Fruit fly (Drosophila melanogaster): ENCODE results near the gene CG9503.

Gene CG9503

dm6 chrX:14952097-14952844 is 29.0 kb upstream of the CG9503 start:
- peak; percentile 80 for TF ChIP-seq Pif1B (GFP tag; optimal IDR thresholded peaks at IDR 0.05)
- no peak for TF ChIP-seq EcR (GFP tag; optimal IDR thresholded peaks at IDR 0.05)
- TF ChIP-seq CG34367 (tag; optimal IDR thresholded peaks at IDR 0.05) = peak; percentile 72
- TF ChIP-seq gl (tag; optimal IDR thresholded peaks at IDR 0.05) = peak; percentile 58
- TF ChIP-seq CG8159 (tag; optimal IDR thresholded peaks at IDR 0.05) = peak; percentile 76
- peak; percentile 58 for TF ChIP-seq rn (GFP tag; IDR thresholded peaks at IDR 0.05)
- TF ChIP-seq CG15710 (tag; optimal IDR thresholded peaks at IDR 0.05) = peak; percentile 60
- TF ChIP-seq CG10348 (GFP tag; IDR thresholded peaks at IDR 0.05) = peak; percentile 67
- TF ChIP-seq CG13204 (GFP tag; optimal IDR thresholded peaks at IDR 0.05) = no peak
- TF ChIP-seq CG14655 (GFP tag; optimal IDR thresholded peaks at IDR 0.05) = peak; percentile 81
- peak; percentile 88 for TF ChIP-seq CG32121 (GFP tag; IDR thresholded peaks at IDR 0.05)
- peak; percentile 68 for TF ChIP-seq CG17806 (tag; optimal IDR thresholded peaks at IDR 0.05)
- TF ChIP-seq Ets98B (GFP tag; IDR thresholded peaks at IDR 0.05) = peak; percentile 87
- TF ChIP-seq CG4496 (GFP tag; IDR thresholded peaks at IDR 0.05) = peak; percentile 91
- TF ChIP-seq Snoo (tag; optimal IDR thresholded peaks at IDR 0.05) = peak; percentile 80
- peak; percentile 79 for TF ChIP-seq Pif1A (GFP tag; optimal IDR thresholded peaks at IDR 0.05)
- peak; percentile 81 for TF ChIP-seq CG8301 (tag; optimal IDR thresholded peaks at IDR 0.05)
- TF ChIP-seq fd96Ca (GFP tag; IDR thresholded peaks at IDR 0.05) = peak; percentile 88
- TF ChIP-seq D1 (tag; optimal IDR thresholded peaks at IDR 0.05) = peak; percentile 39
- TF ChIP-seq CG12605 (GFP tag; IDR thresholded peaks at IDR 0.05) = peak; percentile 82
- peak; percentile 67 for TF ChIP-seq CG9948 (tag; optimal IDR thresholded peaks at IDR 0.05)

- TF ChIP-seq Ets98B (GFP tag; IDR thresholded peaks at IDR 0.05) (no peak; the same call in 1 of the 2 replicates), CG13204 (GFP tag; optimal IDR thresholded peaks at IDR 0.05) (no peak), EcR (GFP tag; optimal IDR thresholded peaks at IDR 0.05) (no peak), Snoo (tag; optimal IDR thresholded peaks at IDR 0.05) (no peak), CG14655 (GFP tag; optimal IDR thresholded peaks at IDR 0.05) (no peak), CG4496 (GFP tag; IDR thresholded peaks at IDR 0.05) (peak; percentile 11; the same call in 2 of the 3 replicates), fd96Ca (GFP tag; IDR thresholded peaks at IDR 0.05) (peak; percentile 18; the same call in 1 of the 3 replicates)
Observed at dm6 chrX:14951346-14951862, 28.1 kb upstream of the CG9503 start.

dm6 chrX:14950273-14951272 is 27.3 kb upstream of the CG9503 start:
- TF ChIP-seq CG4496 (GFP tag; IDR thresholded peaks at IDR 0.05) (peak; percentile 97), CG8301 (tag; optimal IDR thresholded peaks at IDR 0.05) (peak; percentile 99), CG17806 (tag; optimal IDR thresholded peaks at IDR 0.05) (peak; percentile 97), Pif1B (GFP tag; optimal IDR thresholded peaks at IDR 0.05) (peak; percentile 97), CG32121 (GFP tag; IDR thresholded peaks at IDR 0.05) (peak; percentile 97), CG15710 (tag; optimal IDR thresholded peaks at IDR 0.05) (peak; percentile 99), CG9948 (tag; optimal IDR thresholded peaks at IDR 0.05) (peak; percentile 98), CG10348 (GFP tag; IDR thresholded peaks at IDR 0.05) (peak; percentile 88), Pif1A (GFP tag; optimal IDR thresholded peaks at IDR 0.05) (peak; percentile 98), CG13204 (GFP tag; optimal IDR thresholded peaks at IDR 0.05) (peak; percentile 96), EcR (GFP tag; optimal IDR thresholded peaks at IDR 0.05) (peak; percentile 73), CG8159 (tag; optimal IDR thresholded peaks at IDR 0.05) (peak; percentile 99), CG34367 (tag; optimal IDR thresholded peaks at IDR 0.05) (peak; percentile 98), Ets98B (GFP tag; IDR thresholded peaks at IDR 0.05) (peak; percentile 93), D1 (tag; optimal IDR thresholded peaks at IDR 0.05) (peak; percentile 98), Snoo (tag; optimal IDR thresholded peaks at IDR 0.05) (peak; percentile 99), rn (GFP tag; IDR thresholded peaks at IDR 0.05) (peak; percentile 84), CG12605 (GFP tag; IDR thresholded peaks at IDR 0.05) (peak; percentile 91), CG14655 (GFP tag; optimal IDR thresholded peaks at IDR 0.05) (peak; percentile 100), fd96Ca (GFP tag; IDR thresholded peaks at IDR 0.05) (peak; percentile 84; the same call in 2 of the 3 replicates), gl (tag; optimal IDR thresholded peaks at IDR 0.05) (peak; percentile 95)

- no peak for TF ChIP-seq Snoo (tag; optimal IDR thresholded peaks at IDR 0.05)
- TF ChIP-seq fd96Ca (GFP tag; IDR thresholded peaks at IDR 0.05) = 0 out of 3 replicates have a peak, but pooled peaks have one; percentile 13
- no peak for TF ChIP-seq CG32121 (GFP tag; IDR thresholded peaks at IDR 0.05)
- peak; percentile 47; the same call in 1 of the 3 replicates for TF ChIP-seq CG4496 (GFP tag; IDR thresholded peaks at IDR 0.05)
- no peak for TF ChIP-seq CG10348 (GFP tag; IDR thresholded peaks at IDR 0.05)
- TF ChIP-seq CG34367 (tag; optimal IDR thresholded peaks at IDR 0.05) = no peak
- TF ChIP-seq CG17806 (tag; optimal IDR thresholded peaks at IDR 0.05) = no peak
- TF ChIP-seq EcR (GFP tag; optimal IDR thresholded peaks at IDR 0.05) = peak; percentile 84
Observed at dm6 chrX:14949227-14949626, 25.9 kb upstream of the CG9503 start.

- TF ChIP-seq CG17806 (tag; optimal IDR thresholded peaks at IDR 0.05) (peak; percentile 73), rn (GFP tag; IDR thresholded peaks at IDR 0.05) (peak; percentile 49; the same call in 1 of the 2 replicates), D1 (tag; optimal IDR thresholded peaks at IDR 0.05) (peak; percentile 9), fd96Ca (GFP tag; IDR thresholded peaks at IDR 0.05) (peak; percentile 92), CG12605 (GFP tag; IDR thresholded peaks at IDR 0.05) (peak; percentile 97), CG32121 (GFP tag; IDR thresholded peaks at IDR 0.05) (peak; percentile 96), CG34367 (tag; optimal IDR thresholded peaks at IDR 0.05) (peak; percentile 86), CG4496 (GFP tag; IDR thresholded peaks at IDR 0.05) (peak; percentile 97), CG13204 (GFP tag; optimal IDR thresholded peaks at IDR 0.05) (peak; percentile 99), Pif1A (GFP tag; optimal IDR thresholded peaks at IDR 0.05) (peak; percentile 76), Snoo (tag; optimal IDR thresholded peaks at IDR 0.05) (peak; percentile 69), CG10348 (GFP tag; IDR thresholded peaks at IDR 0.05) (peak; percentile 47; the same call in 1 of the 2 replicates), EcR (GFP tag; optimal IDR thresholded peaks at IDR 0.05) (peak; percentile 57), CG15710 (tag; optimal IDR thresholded peaks at IDR 0.05) (peak; percentile 78), CG8301 (tag; optimal IDR thresholded peaks at IDR 0.05) (peak; percentile 86), CG14655 (GFP tag; optimal IDR thresholded peaks at IDR 0.05) (peak; percentile 86), Pif1B (GFP tag; optimal IDR thresholded peaks at IDR 0.05) (peak; percentile 61), CG9948 (tag; optimal IDR thresholded peaks at IDR 0.05) (peak; percentile 69), CG8159 (tag; optimal IDR thresholded peaks at IDR 0.05) (peak; percentile 71), Ets98B (GFP tag; IDR thresholded peaks at IDR 0.05) (peak; percentile 97), gl (tag; optimal IDR thresholded peaks at IDR 0.05) (peak; percentile 98)
Observed at dm6 chrX:14947399-14947798, 24.1 kb upstream of the CG9503 start.

Measured in whole organism, pupa.